Worm (Caenorhabditis elegans): ENCODE results near the gene dpl-1.

ce11 chrII:9139172-9139700 is 30.5 kb upstream of the dpl-1 start, which contains the start of gene Y9C2UA.1:
- TF ChIP-seq F13H6.1 (tag; optimal IDR thresholded peaks at IDR 0.05), result no peak
- TF ChIP-seq ama-1 (optimal IDR thresholded peaks at IDR 0.05), result no peak
- TF ChIP-seq ztf-16 (tag; optimal IDR thresholded peaks at IDR 0.05), result no peak
- TF ChIP-seq pha-4 (tag; optimal IDR thresholded peaks at IDR 0.05), result no peak
- TF ChIP-seq tbx-2 (tag; optimal IDR thresholded peaks at IDR 0.05), result no peak
- no peak for TF ChIP-seq syd-9 (tag; optimal IDR thresholded peaks at IDR 0.05)
- no peak for TF ChIP-seq unc-42 (tag; optimal IDR thresholded peaks at IDR 0.05)
- TF ChIP-seq sox-2 (GFP tag; IDR thresholded peaks at IDR 0.05), result no peak
- TF ChIP-seq Y22D7AL.16 (tag; optimal IDR thresholded peaks at IDR 0.05), result no peak

Measured in whole organism, late embryonic.